Worm (Caenorhabditis elegans) whole organism, L4/young adult: ENCODE measurements around the gene tra-3.

Experiments used
- dao-5 ChIP-seq: sonication (generic microtip); optimal IDR thresholded peaks from 2 replicates; lab custom pipeline; 2016; ENCODE audit warnings: missing genotype, missing genetic modification characterization, moderate library complexity, missing compliant biosample characterization
- him-1 ChIP-seq: sonication (generic microtip); optimal IDR thresholded peaks from 2 replicates; lab custom pipeline; 2016; ENCODE audit warnings: missing genotype, missing genetic modification reagents, missing genetic modification characterization, missing compliant biosample characterization

DNA sequence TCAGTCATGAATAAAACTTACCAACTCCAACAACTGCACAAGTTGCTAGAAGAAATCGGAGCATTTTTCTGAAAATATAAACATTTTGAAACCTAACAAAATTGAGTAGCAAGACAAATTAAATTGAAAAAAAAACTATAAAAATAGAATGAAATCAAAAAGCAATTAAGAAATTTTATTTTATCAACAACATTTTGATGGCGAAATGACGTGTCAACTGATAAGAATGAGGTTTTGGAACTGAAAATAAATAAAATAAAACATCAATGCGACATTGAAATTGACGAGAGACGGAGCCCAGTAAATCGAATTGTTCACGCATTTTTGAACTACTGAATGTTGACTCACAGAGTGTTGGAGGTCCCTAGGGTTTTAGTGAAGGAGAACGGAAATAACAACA is 13.1 kb downstream of the tra-3 start, which contains the start of gene F55B11.4:
- no peak for TF ChIP-seq him-1 (tag; lab: Kevin White, UChicago)
- no peak for TF ChIP-seq dao-5 (tag; lab: Kevin White, UChicago)
